Fruit fly (Drosophila melanogaster): ENCODE data around the gene CG13884.

dm6 chr3L:340124-340523, 26.1 kb downstream of the CG13884 start:
- TF ChIP-seq CG8478 (optimal IDR thresholded peaks at IDR 0.05) (no peak), CTCF (optimal IDR thresholded peaks at IDR 0.05) (no peak)

Measured in S2 (cell line).